Fruit fly (Drosophila melanogaster) whole organism, embryonic: ENCODE results near the gene Trm1.

ENCODE experiments used
- Atf3 ChIP-seq: fragments of 200-800 bp; sonication (Bioruptor generic); optimal IDR thresholded peaks from 3 replicates; lab custom pipeline; 2016; ENCODE audit warnings: missing biosample characterization, missing genetic modification characterization
- CG10366 ChIP-seq: fragments of 200-800 bp; sonication (Bioruptor generic); IDR thresholded peaks from 2 replicates; pipeline ENCODE4 v1.3.6; 2022; ENCODE audit warnings: missing biosample characterization, missing genetic modification characterization
- CG12236 ChIP-seq: fragments of 200-800 bp; sonication (Bioruptor generic); optimal IDR thresholded peaks from 2 replicates; lab custom pipeline; 2016; ENCODE audit warnings: missing biosample characterization, missing genetic modification characterization
- CG13287 ChIP-seq: fragments of 200-800 bp; sonication (Bioruptor generic); IDR thresholded peaks from 2 replicates; pipeline ENCODE4 v1.3.6; 2022; ENCODE audit warnings: missing biosample characterization, missing genetic modification characterization; ENCODE audit not compliant: partially characterized antibody
- CG14014 ChIP-seq: fragments of 200-800 bp; sonication (Bioruptor generic); IDR thresholded peaks from 2 replicates; pipeline ENCODE4 v1.3.6; 2022; ENCODE audit warnings: missing biosample characterization, missing genetic modification characterization
- CG15269 ChIP-seq: fragments of 200-800 bp; sonication (Bioruptor generic); optimal IDR thresholded peaks from 2 replicates; lab custom pipeline; 2018; ENCODE audit warnings: missing biosample characterization, mild to moderate bottlenecking, missing genetic modification characterization, moderate library complexity
- CG1603 ChIP-seq: fragments of 200-800 bp; sonication (Bioruptor generic); optimal IDR thresholded peaks from 2 replicates; lab custom pipeline; 2019; ENCODE audit warnings: missing biosample characterization, mild to moderate bottlenecking, missing genetic modification characterization, moderate library complexity
- CG16815 ChIP-seq: fragments of 200-800 bp; sonication (Bioruptor generic); optimal IDR thresholded peaks from 3 replicates; lab custom pipeline; 2017; ENCODE audit warnings: missing biosample characterization, mild to moderate bottlenecking, missing genetic modification characterization
- CG17186 ChIP-seq: fragments of 200-800 bp; sonication (Bioruptor generic); optimal IDR thresholded peaks from 3 replicates; lab custom pipeline; 2017; ENCODE audit warnings: missing biosample characterization, missing genetic modification reagents, missing genetic modification characterization
- CG17568 ChIP-seq: fragments of 200-800 bp; sonication (Bioruptor generic); optimal IDR thresholded peaks from 2 replicates; lab custom pipeline; 2018; ENCODE audit warnings: missing biosample characterization, mild to moderate bottlenecking, missing genetic modification characterization, moderate library complexity
- CG17612 ChIP-seq: fragments of 200-800 bp; sonication (Bioruptor generic); IDR thresholded peaks from 2 replicates; pipeline ENCODE4 v1.3.6; 2022; ENCODE audit warnings: missing biosample characterization, missing genetic modification characterization
- CG18262 ChIP-seq: fragments of 200-800 bp; optimal IDR thresholded peaks from 3 replicates; lab custom pipeline; 2019; ENCODE audit warnings: missing biosample characterization, mild to moderate bottlenecking, missing genetic modification characterization, moderate library complexity
- CG2116 ChIP-seq: fragments of 200-800 bp; sonication (Bioruptor generic); optimal IDR thresholded peaks from 3 replicates; lab custom pipeline; 2018; ENCODE audit warnings: missing biosample characterization, mild to moderate bottlenecking, missing genetic modification characterization
- CG30403 ChIP-seq: fragments of 200-800 bp; sonication (Bioruptor generic); optimal IDR thresholded peaks from 3 replicates; lab custom pipeline; 2016; ENCODE audit warnings: missing biosample characterization, missing genetic modification characterization
- CG31441 ChIP-seq: fragments of 200-800 bp; sonication (Bioruptor generic); IDR thresholded peaks from 2 replicates; pipeline ENCODE4 v1.3.6; 2022; ENCODE audit warnings: missing biosample characterization, missing genetic modification characterization
- CG33557 ChIP-seq: fragments of 200-800 bp; sonication (Bioruptor generic); optimal IDR thresholded peaks from 2 replicates; lab custom pipeline; 2019; ENCODE audit warnings: missing biosample characterization, mild to moderate bottlenecking, missing genetic modification characterization, moderate library complexity
- CG6254 ChIP-seq: fragments of 200-800 bp; sonication (Bioruptor generic); optimal IDR thresholded peaks from 3 replicates; lab custom pipeline; 2017; ENCODE audit warnings: mild to moderate bottlenecking, missing biosample characterization, missing genetic modification reagents, missing genetic modification characterization
- CG7372 ChIP-seq: fragments of 200-800 bp; sonication (Bioruptor generic); IDR thresholded peaks from 2 replicates; pipeline ENCODE4 v1.3.6; 2022; ENCODE audit warnings: missing biosample characterization, missing genetic modification characterization
- CG7745 ChIP-seq: fragments of 200-800 bp; sonication (Bioruptor generic); optimal IDR thresholded peaks from 2 replicates; lab custom pipeline; 2018; ENCODE audit warnings: missing biosample characterization, mild to moderate bottlenecking, missing genetic modification characterization, moderate library complexity
- CG7987 ChIP-seq: fragments of 200-800 bp; sonication (Bioruptor generic); optimal IDR thresholded peaks from 2 replicates; lab custom pipeline; 2018; ENCODE audit warnings: missing biosample characterization, mild to moderate bottlenecking, missing genetic modification characterization, moderate library complexity
- CG8388 ChIP-seq: fragments of 200-800 bp; sonication (Bioruptor generic); optimal IDR thresholded peaks from 2 replicates; lab custom pipeline; 2019; ENCODE audit warnings: missing biosample characterization, mild to moderate bottlenecking, missing genetic modification characterization, moderate library complexity
- CoRest ChIP-seq: fragments of 200-800 bp; sonication (Bioruptor generic); optimal IDR thresholded peaks from 3 replicates; lab custom pipeline; 2018; ENCODE audit warnings: missing biosample characterization, mild to moderate bottlenecking, missing genetic modification characterization, moderate library complexity
- D ChIP-seq, 2 experiments: fragments of 200-800 bp in 1 of 2; fragments of >200 bp in 1 of 2; sonication (Bioruptor generic) in 1 of 2; optimal IDR thresholded peaks; 2 replicates in 1 of 2; 3 replicates in 1 of 2; lab custom pipeline; 2017; ENCODE audit warnings: mild to moderate bottlenecking in 1 of 2, missing biosample characterization in 1 of 2, missing genetic modification characterization in 1 of 2, missing genetic modification reagents in 1 of 2
- D19B ChIP-seq: fragments of 200-800 bp; sonication (Bioruptor generic); optimal IDR thresholded peaks from 2 replicates; lab custom pipeline; 2017; ENCODE audit warnings: missing biosample characterization, mild to moderate bottlenecking, missing genetic modification characterization
- Gsc ChIP-seq: fragments of 200-800 bp; sonication (Bioruptor generic); IDR thresholded peaks from 2 replicates; pipeline ENCODE4 v1.3.6; 2022; ENCODE audit warnings: missing biosample characterization, missing genetic modification characterization
- Kr ChIP-seq: fragments of 200-800 bp; sonication (Bioruptor generic); optimal IDR thresholded peaks from 2 replicates; lab custom pipeline; 2017; ENCODE audit warnings: missing biosample characterization, mild to moderate bottlenecking, missing genetic modification characterization
- MTF-1 ChIP-seq: fragments of 200-800 bp; sonication (Bioruptor generic); optimal IDR thresholded peaks from 2 replicates; lab custom pipeline; 2018; ENCODE audit warnings: missing biosample characterization, mild to moderate bottlenecking, missing genetic modification characterization, borderline replicate concordance
- Max ChIP-seq: fragments of 200-800 bp; sonication (Bioruptor generic); optimal IDR thresholded peaks from 2 replicates; lab custom pipeline; 2016; ENCODE audit warnings: missing biosample characterization, mild to moderate bottlenecking, missing genetic modification characterization
- NFAT ChIP-seq: fragments of 200-800 bp; sonication (Bioruptor generic); IDR thresholded peaks from 2 replicates; pipeline ENCODE4 v1.3.6; 2022; ENCODE audit warnings: missing biosample characterization, missing genetic modification characterization
- Ptx1 ChIP-seq: fragments of 200-800 bp; sonication (Bioruptor generic); IDR thresholded peaks from 2 replicates; pipeline ENCODE4 v1.3.6; 2022; ENCODE audit warnings: missing biosample characterization, missing genetic modification characterization
- Rx ChIP-seq: fragments of 200-800 bp; sonication (Bioruptor generic); IDR thresholded peaks from 2 replicates; pipeline ENCODE4 v1.3.6; 2022; ENCODE audit warnings: missing biosample characterization, missing genetic modification characterization
- Sry-δ ChIP-seq: fragments of 200-800 bp; sonication (Bioruptor generic); optimal IDR thresholded peaks from 2 replicates; lab custom pipeline; 2016; ENCODE audit warnings: missing biosample characterization, missing genetic modification characterization
- Trl ChIP-seq, 3 experiments: fragments of >200 bp in 2 of 3; fragments of 200-800 bp in 1 of 3; sonication (Bioruptor generic) in 1 of 3; optimal IDR thresholded peaks; 2 replicates in 1 of 3; 3 replicates in 2 of 3; lab custom pipeline; 2016 to 2017; ENCODE audit warnings: missing biosample characterization in 1 of 3, missing genetic modification characterization in 1 of 3
- ab ChIP-seq: fragments of 200-800 bp; sonication (Bioruptor generic); optimal IDR thresholded peaks from 2 replicates; lab custom pipeline; 2016; ENCODE audit warnings: missing biosample characterization, missing genetic modification characterization
- ash1 ChIP-seq: fragments of 200-800 bp; sonication (Bioruptor generic); optimal IDR thresholded peaks from 2 replicates; lab custom pipeline; 2018; ENCODE audit warnings: missing biosample characterization, mild to moderate bottlenecking, missing genetic modification characterization
- bab2 ChIP-seq: fragments of 200-800 bp; sonication (Bioruptor generic); optimal IDR thresholded peaks from 2 replicates; lab custom pipeline; 2016; ENCODE audit warnings: missing biosample characterization, missing genetic modification characterization
- caup ChIP-seq: fragments of 200-800 bp; sonication (Bioruptor generic); optimal IDR thresholded peaks from 3 replicates; lab custom pipeline; 2017; ENCODE audit warnings: missing biosample characterization, mild to moderate bottlenecking, missing genetic modification characterization, moderate library complexity; ENCODE audit not compliant: severe bottlenecking
- da ChIP-seq: fragments of 200-800 bp; sonication (Bioruptor generic); optimal IDR thresholded peaks from 2 replicates; lab custom pipeline; 2016; ENCODE audit warnings: missing biosample characterization, missing genetic modification characterization
- eyg ChIP-seq: fragments of 200-800 bp; sonication (Bioruptor generic); optimal IDR thresholded peaks from 3 replicates; lab custom pipeline; 2016; ENCODE audit warnings: missing biosample characterization, missing genetic modification characterization
- fru ChIP-seq: fragments of >200 bp; optimal IDR thresholded peaks from 2 replicates; lab custom pipeline; 2017
- lmd ChIP-seq: fragments of 200-800 bp; sonication (Bioruptor generic); IDR thresholded peaks from 2 replicates; pipeline ENCODE4 v1.3.6; 2022; ENCODE audit warnings: missing biosample characterization, missing genetic modification characterization
- row ChIP-seq: fragments of 200-800 bp; sonication (Bioruptor generic); IDR thresholded peaks from 3 replicates; pipeline ENCODE4 v1.3.6; 2022; ENCODE audit warnings: missing biosample characterization, missing genetic modification characterization
- run ChIP-seq: fragments of 200-800 bp; sonication (Bioruptor generic); optimal IDR thresholded peaks from 3 replicates; lab custom pipeline; 2018; ENCODE audit warnings: missing biosample characterization, mild to moderate bottlenecking, missing genetic modification characterization
- sd ChIP-seq: fragments of 200-800 bp; sonication (Bioruptor generic); optimal IDR thresholded peaks from 3 replicates; lab custom pipeline; 2018; ENCODE audit warnings: missing biosample characterization, mild to moderate bottlenecking, missing genetic modification characterization, moderate library complexity
- sqz ChIP-seq: fragments of 200-800 bp; sonication (Bioruptor generic); optimal IDR thresholded peaks from 3 replicates; lab custom pipeline; 2018; ENCODE audit warnings: missing biosample characterization, mild to moderate bottlenecking, missing genetic modification characterization
- toy ChIP-seq: fragments of 200-800 bp; sonication (Bioruptor generic); IDR thresholded peaks from 2 replicates; pipeline ENCODE4 v1.3.6; 2022; ENCODE audit warnings: missing biosample characterization, missing genetic modification characterization
- trem ChIP-seq: fragments of 200-800 bp; optimal IDR thresholded peaks from 3 replicates; lab custom pipeline; 2019; ENCODE audit warnings: missing biosample characterization, mild to moderate bottlenecking, missing genetic modification characterization, moderate library complexity
- tx ChIP-seq: fragments of 200-800 bp; sonication (Bioruptor generic); optimal IDR thresholded peaks from 2 replicates; lab custom pipeline; 2016; ENCODE audit warnings: missing biosample characterization, missing genetic modification characterization
- yki ChIP-seq: fragments of >200 bp; optimal IDR thresholded peaks from 3 replicates; lab custom pipeline; 2018

Trm1 gene

dm6 chr2L:12427487-12428101 lies at the start of gene Trm1, which contains the start of gene CG5446 (continued):
- TF ChIP-seq CG33557 (GFP tag; lab: Kevin White, UChicago), result peak; percentile 67
- no peak for TF ChIP-seq toy (GFP tag; lab: Robert Waterston, UW)
- TF ChIP-seq eyg (GFP tag; lab: Kevin White, UChicago), result no peak
- TF ChIP-seq CG7987, result no peak
- TF ChIP-seq run (tag; lab: Kevin White, UChicago), result peak; percentile 45
- TF ChIP-seq trem (tag; lab: Kevin White, UChicago), result peak; percentile 73
- TF ChIP-seq ab (GFP tag; lab: Kevin White, UChicago), result no peak
- TF ChIP-seq sqz (GFP tag; lab: Kevin White, UChicago), result peak; percentile 12
- TF ChIP-seq CG2116 (GFP tag; lab: Kevin White, UChicago), result peak; percentile 56
- no peak for TF ChIP-seq CG7745 (tag; lab: Kevin White, UChicago)
- TF ChIP-seq D (optimal IDR thresholded peaks at IDR 0.05; lab: Kevin White, UChicago), result no peak
- peak; percentile 39 for TF ChIP-seq D (GFP tag; optimal IDR thresholded peaks at IDR 0.05; lab: Kevin White, UChicago)
- peak; percentile 77 for TF ChIP-seq CG15269 (tag; lab: Kevin White, UChicago)
- TF ChIP-seq CG17186 (GFP tag; lab: Kevin White, UChicago), result no peak
- no peak for TF ChIP-seq CG12236 (GFP tag; lab: Kevin White, UChicago)
- peak; percentile 76 for TF ChIP-seq CG30403 (GFP tag; lab: Kevin White, UChicago)
- TF ChIP-seq ash1 (GFP tag; lab: Kevin White, UChicago), result no peak
- TF ChIP-seq Kr (GFP tag; lab: Kevin White, UChicago), result no peak
- TF ChIP-seq CG31441 (GFP tag; lab: Robert Waterston, UW), result peak; percentile 84
- TF ChIP-seq CG7372 (GFP tag; lab: Robert Waterston, UW), result 0 out of 2 replicates have a peak, but pooled peaks have one; percentile 40
- TF ChIP-seq Trl (optimal IDR thresholded peaks at IDR 0.05; lab: Kevin White, UChicago), result no peak
- no peak for TF ChIP-seq Trl (GFP tag; optimal IDR thresholded peaks at IDR 0.05; lab: Kevin White, UChicago)
- peak; percentile 86 for TF ChIP-seq CoRest (tag; lab: Kevin White, UChicago)
- TF ChIP-seq CG14014 (GFP tag; lab: Robert Waterston, UW), result 0 out of 2 replicates have a peak, but pooled peaks have one; percentile 39
- TF ChIP-seq CG16815 (GFP tag; lab: Kevin White, UChicago), result peak; percentile 39
- TF ChIP-seq da, result no peak
- TF ChIP-seq Sry-δ, result peak; percentile 58
- peak; percentile 39 for TF ChIP-seq CG6254
- TF ChIP-seq MTF-1 (GFP tag; lab: Kevin White, UChicago), result no peak
- peak; percentile 21 for TF ChIP-seq CG1603 (tag; lab: Kevin White, UChicago)
- peak; percentile 16 for TF ChIP-seq D19B (GFP tag; lab: Kevin White, UChicago)
- no peak for TF ChIP-seq fru (lab: Kevin White, UChicago)
- TF ChIP-seq caup (GFP tag; lab: Kevin White, UChicago), result peak; percentile 67
- TF ChIP-seq row (GFP tag; lab: Robert Waterston, UW), result peak; percentile 80
- TF ChIP-seq CG8388 (GFP tag; lab: Kevin White, UChicago), result peak; percentile 74
- 0 out of 2 replicates have a peak, but pooled peaks have one; percentile 19 for TF ChIP-seq CG10366 (GFP tag; lab: Robert Waterston, UW)
- peak; percentile 7; the same call in 1 of the 2 replicates for TF ChIP-seq lmd (GFP tag; lab: Robert Waterston, UW)
- no peak for TF ChIP-seq yki (lab: Kevin White, UChicago)
- no peak for TF ChIP-seq Gsc (GFP tag; lab: Robert Waterston, UW)
- peak; percentile 25 for TF ChIP-seq Max (GFP tag; lab: Kevin White, UChicago)
- no peak for TF ChIP-seq CG17612 (GFP tag; lab: Robert Waterston, UW)
- peak; percentile 34; the same call in 1 of the 2 replicates for TF ChIP-seq CG13287
- no peak for TF ChIP-seq Rx
- peak; percentile 33 for TF ChIP-seq bab2 (GFP tag; lab: Kevin White, UChicago)
- peak; percentile 26 for TF ChIP-seq CG17568 (GFP tag; lab: Kevin White, UChicago)
- TF ChIP-seq Ptx1 (GFP tag; lab: Robert Waterston, UW), result peak; percentile 63
- peak; percentile 89 for TF ChIP-seq CG18262 (tag; lab: Kevin White, UChicago)
- no peak for TF ChIP-seq tx (GFP tag; lab: Kevin White, UChicago)
- no peak for TF ChIP-seq Atf3 (GFP tag; lab: Kevin White, UChicago)
- peak; percentile 25 for TF ChIP-seq sd (tag; lab: Kevin White, UChicago)
- no peak for TF ChIP-seq NFAT (GFP tag; lab: Robert Waterston, UW)
